Worm (Caenorhabditis elegans) whole organism, early embryonic: ENCODE measurements around the gene lec-11.

Source experiments
- B0310.2 ChIP-seq: sonication (generic microtip); optimal IDR thresholded peaks from 2 replicates; lab custom pipeline; 2016; ENCODE audit warnings: mild to moderate bottlenecking, missing genetic modification characterization, missing compliant biosample characterization
- ama-1 ChIP-seq: fragments of 150-350 bp; optimal IDR thresholded peaks from 2 replicates; lab custom pipeline; 2014
- ceh-13 ChIP-seq: fragments of 200-800 bp; sonication (Bioruptor generic); optimal IDR thresholded peaks from 2 replicates; lab custom pipeline; 2018; ENCODE audit warnings: mild to moderate bottlenecking, missing genetic modification characterization, missing compliant biosample characterization
- tbx-37 ChIP-seq: fragments of 200-800 bp; sonication (Bioruptor generic); conservative IDR thresholded peaks from 2 replicates; pipeline ENCODE4 v1.3.6; 2022; ENCODE audit warnings: missing genetic modification reagents, missing genetic modification characterization, missing compliant biosample characterization

DNA sequence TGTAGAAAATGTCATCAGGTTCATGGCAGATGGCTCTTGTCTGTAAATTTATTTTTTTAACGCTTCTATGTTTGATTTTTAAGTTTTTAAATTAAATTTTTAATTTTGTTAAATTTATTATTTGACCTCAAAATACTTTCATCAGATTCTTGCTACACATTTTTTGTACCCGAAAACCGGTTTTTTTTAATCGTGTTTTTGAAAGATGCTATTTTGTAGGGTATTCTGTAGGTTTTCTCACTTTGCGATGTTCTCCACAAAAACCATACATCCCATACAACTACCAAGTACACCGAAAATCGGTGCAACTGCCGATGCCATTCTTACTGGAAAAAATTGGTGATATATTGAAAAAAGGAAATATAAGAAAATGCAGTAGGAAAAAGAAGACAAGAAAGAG is 15.9 kb upstream of the lec-11 start, which contains the start of gene nstp-2:
- TF ChIP-seq tbx-37 (GFP tag; lab: Robert Waterston, UW) (no peak), ama-1 (lab: Kevin White, UChicago) (no peak), ceh-13 (no peak), B0310.2 (tag; lab: Kevin White, UChicago) (no peak)
